Worm (Caenorhabditis elegans): ENCODE measurements around the gene lag-1.

DNA sequence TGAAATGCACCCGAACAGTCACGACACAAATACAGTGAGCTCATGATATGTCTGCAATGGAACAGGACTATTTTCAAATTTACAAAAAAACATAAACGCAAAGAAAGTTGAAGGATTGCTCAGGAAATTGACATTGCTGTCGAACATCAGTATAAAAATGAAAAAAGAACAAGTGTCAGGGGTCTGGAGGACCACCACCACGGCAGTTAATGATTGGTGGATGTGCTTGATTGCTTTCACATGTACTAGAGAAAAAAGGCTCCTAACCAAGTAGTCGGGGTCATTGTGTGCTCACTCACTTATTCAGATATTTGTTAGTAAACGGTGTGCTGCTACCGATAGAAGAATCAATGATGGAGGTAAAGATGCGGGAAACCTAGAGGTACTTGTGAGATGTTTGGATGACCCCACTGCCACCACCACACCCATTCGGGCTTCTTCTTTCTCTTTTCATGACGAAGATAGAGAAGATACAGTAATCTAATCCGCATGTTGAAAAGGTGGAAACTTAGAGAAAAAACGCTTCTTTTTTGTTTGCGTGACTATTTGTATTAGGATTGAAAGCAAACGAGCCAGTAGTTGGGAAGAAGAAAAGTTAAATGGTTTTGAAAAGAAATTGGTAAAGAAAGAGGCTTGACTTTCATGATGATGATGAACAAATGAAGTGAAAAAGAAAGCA is 32.2 kb downstream of the lag-1 start, which contains the start of gene M03D4.4:
- TF ChIP-seq him-1 (tag; optimal IDR thresholded peaks at IDR 0.05) (no peak), dao-5 (tag; optimal IDR thresholded peaks at IDR 0.05) (no peak), W03F9.2 (tag; optimal IDR thresholded peaks at IDR 0.05) (no peak)
